Fruit fly (Drosophila melanogaster) whole organism, prepupa: Measurements from ENCODE around the gene Spase12.

Experiments
- CG10631 ChIP-seq: fragments of 200-800 bp; sonication (Bioruptor generic); optimal IDR thresholded peaks from 2 replicates; lab custom pipeline; 2016; ENCODE audit warnings: missing biosample characterization, missing genetic modification characterization
- CG1621 ChIP-seq: fragments of 200-800 bp; sonication (Bioruptor generic); optimal IDR thresholded peaks from 3 replicates; lab custom pipeline; 2018; ENCODE audit warnings: missing biosample characterization, mild to moderate bottlenecking, missing genetic modification characterization
- CG32006 ChIP-seq: fragments of 200-800 bp; sonication (Bioruptor generic); optimal IDR thresholded peaks from 3 replicates; lab custom pipeline; 2017; ENCODE audit warnings: missing biosample characterization, mild to moderate bottlenecking, missing genetic modification characterization
- CG6163 ChIP-seq: fragments of 200-800 bp; sonication (Bioruptor generic); IDR thresholded peaks from 3 replicates; pipeline ENCODE4 v1.3.6; 2022; ENCODE audit warnings: missing biosample characterization, missing genetic modification characterization
- CG6276 ChIP-seq: fragments of 200-800 bp; sonication (Bioruptor generic); optimal IDR thresholded peaks from 2 replicates; lab custom pipeline; 2017; ENCODE audit warnings: missing biosample characterization, mild to moderate bottlenecking, missing genetic modification characterization
- CG6792 ChIP-seq: fragments of 200-800 bp; sonication (Bioruptor generic); optimal IDR thresholded peaks from 3 replicates; lab custom pipeline; 2016; ENCODE audit warnings: missing biosample characterization, missing genetic modification characterization
- CG6854 ChIP-seq: fragments of 200-800 bp; sonication (Bioruptor generic); optimal IDR thresholded peaks from 2 replicates; lab custom pipeline; 2017; ENCODE audit warnings: missing biosample characterization, mild to moderate bottlenecking, missing genetic modification characterization
- CG7368 ChIP-seq: fragments of 200-800 bp; sonication (Bioruptor generic); optimal IDR thresholded peaks from 3 replicates; lab custom pipeline; 2016; ENCODE audit warnings: missing biosample characterization, missing genetic modification characterization
- CG8319 ChIP-seq: fragments of 200-800 bp; sonication (Bioruptor generic); optimal IDR thresholded peaks from 3 replicates; lab custom pipeline; 2016; ENCODE audit warnings: missing biosample characterization, missing genetic modification characterization
- Eip75B ChIP-seq: fragments of 200-800 bp; sonication (Bioruptor generic); optimal IDR thresholded peaks from 3 replicates; lab custom pipeline; 2016; ENCODE audit warnings: missing biosample characterization, missing genetic modification characterization
- Eip78C ChIP-seq: fragments of 200-800 bp; sonication (Bioruptor generic); peaks from one replicate; lab custom pipeline; 2016; ENCODE audit warnings: missing biosample characterization, missing genetic modification characterization
- Eip93F ChIP-seq: fragments of 200-800 bp; sonication (Bioruptor generic); optimal IDR thresholded peaks from 2 replicates; lab custom pipeline; 2016; ENCODE audit warnings: missing biosample characterization, mild to moderate bottlenecking, missing genetic modification characterization
- Ets96B ChIP-seq: fragments of 200-800 bp; optimal IDR thresholded peaks from 2 replicates; lab custom pipeline; 2019; ENCODE audit warnings: missing biosample characterization, mild to moderate bottlenecking, missing genetic modification characterization, moderate library complexity
- Hr38 ChIP-seq: sonication (Bioruptor generic); optimal IDR thresholded peaks from 2 replicates; lab custom pipeline; 2016; ENCODE audit warnings: missing biosample characterization, missing genetic modification characterization
- Hr4 ChIP-seq: fragments of 200-800 bp; sonication (Bioruptor generic); optimal IDR thresholded peaks from 3 replicates; lab custom pipeline; 2016; ENCODE audit warnings: missing biosample characterization, missing genetic modification characterization
- Lpt ChIP-seq: fragments of 200-800 bp; sonication (Bioruptor generic); optimal IDR thresholded peaks from 3 replicates; lab custom pipeline; 2016; ENCODE audit warnings: missing biosample characterization, missing genetic modification characterization
- Met ChIP-seq: fragments of 200-800 bp; sonication (Bioruptor generic); optimal IDR thresholded peaks from 3 replicates; lab custom pipeline; 2016; ENCODE audit warnings: missing biosample characterization, missing genetic modification characterization
- OdsH ChIP-seq: fragments of 200-800 bp; sonication (Bioruptor generic); optimal IDR thresholded peaks from 3 replicates; lab custom pipeline; 2016; ENCODE audit warnings: missing biosample characterization, missing genetic modification characterization
- Smox ChIP-seq: fragments of 200-800 bp; sonication (Bioruptor generic); optimal IDR thresholded peaks from 3 replicates; lab custom pipeline; 2016; ENCODE audit warnings: missing biosample characterization, missing genetic modification characterization
- Sox102F ChIP-seq: fragments of 200-800 bp; sonication (Bioruptor generic); optimal IDR thresholded peaks from 2 replicates; lab custom pipeline; 2016; ENCODE audit warnings: missing biosample characterization, mild to moderate bottlenecking, missing genetic modification characterization
- Sox14 ChIP-seq: fragments of 200-800 bp; sonication (Bioruptor generic); optimal IDR thresholded peaks from 3 replicates; lab custom pipeline; 2016; ENCODE audit warnings: missing biosample characterization, missing genetic modification characterization
- Sox15 ChIP-seq: fragments of 200-800 bp; sonication (Bioruptor generic); optimal IDR thresholded peaks from 3 replicates; lab custom pipeline; 2016; ENCODE audit warnings: missing biosample characterization, missing genetic modification characterization
- dac ChIP-seq: fragments of 200-800 bp; sonication (Bioruptor generic); optimal IDR thresholded peaks from 2 replicates; lab custom pipeline; 2017; ENCODE audit warnings: missing biosample characterization, mild to moderate bottlenecking, missing genetic modification characterization
- dsx ChIP-seq: fragments of 200-800 bp; optimal IDR thresholded peaks from 3 replicates; lab custom pipeline; 2019; ENCODE audit warnings: missing biosample characterization, mild to moderate bottlenecking, missing genetic modification characterization, moderate library complexity; ENCODE audit not compliant: poor library complexity, severe bottlenecking
- fd59A ChIP-seq: fragments of 200-800 bp; sonication (Bioruptor generic); optimal IDR thresholded peaks from 2 replicates; lab custom pipeline; 2017; ENCODE audit warnings: missing biosample characterization, mild to moderate bottlenecking, missing genetic modification characterization, missing genetic modification reagents
- lz ChIP-seq: fragments of 200-800 bp; sonication (Bioruptor generic); optimal IDR thresholded peaks from 3 replicates; lab custom pipeline; 2016; ENCODE audit warnings: missing biosample characterization, missing genetic modification characterization
- ss ChIP-seq, 2 experiments: fragments of 200-800 bp; sonication (Bioruptor generic); optimal IDR thresholded peaks; 2 replicates in 1 of 2; 3 replicates in 1 of 2; lab custom pipeline; 2017 to 2018; ENCODE audit warnings: mild to moderate bottlenecking in 2 of 2, missing biosample characterization in 2 of 2, missing genetic modification characterization in 2 of 2, moderate library complexity in 1 of 2
- svp ChIP-seq: fragments of 200-800 bp; sonication (Bioruptor generic); peaks from one replicate; lab custom pipeline; 2016; ENCODE audit warnings: missing biosample characterization, missing genetic modification characterization
- vri ChIP-seq: fragments of 200-800 bp; sonication (Bioruptor generic); optimal IDR thresholded peaks from 3 replicates; lab custom pipeline; 2016; ENCODE audit warnings: missing biosample characterization, mild to moderate bottlenecking, missing genetic modification characterization

Gene Spase12

DNA sequence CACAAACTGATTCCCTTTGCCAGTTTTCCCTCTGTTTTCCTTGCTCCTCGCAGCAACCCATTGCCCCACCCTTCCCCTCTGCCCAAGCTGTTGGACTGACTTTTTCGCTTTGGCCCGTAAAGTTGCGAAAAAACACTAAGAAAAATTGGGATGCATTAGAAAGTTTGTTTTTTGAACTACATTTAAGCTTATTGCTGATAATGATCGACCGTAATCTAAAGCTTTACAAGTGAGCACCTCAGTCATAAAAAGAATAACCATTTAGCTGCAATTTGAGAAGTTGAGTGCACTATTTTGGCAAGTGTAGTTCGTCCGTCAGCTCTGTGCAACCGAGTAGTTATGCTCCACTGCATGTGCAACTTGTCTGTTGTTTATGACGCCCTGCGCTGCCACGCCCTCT is 40.6 kb downstream of the Spase12 start (continued):
- TF ChIP-seq lz (GFP tag; lab: Kevin White, UChicago) (no peak), svp (peak; percentile 47), Hr38 (GFP tag; lab: Kevin White, UChicago) (no peak), Lpt (GFP tag; lab: Kevin White, UChicago) (peak; percentile 15), CG6792 (GFP tag; lab: Kevin White, UChicago) (no peak), Sox15 (GFP tag; lab: Kevin White, UChicago) (no peak), CG8319 (GFP tag; lab: Kevin White, UChicago) (no peak), Met (no peak), CG7368 (GFP tag; lab: Kevin White, UChicago) (no peak), Eip78C (GFP tag; lab: Kevin White, UChicago) (no peak), Ets96B (tag; lab: Kevin White, UChicago) (peak; percentile 48), Sox102F (no peak), Eip93F (GFP tag; lab: Kevin White, UChicago) (no peak), CG1621 (tag; lab: Kevin White, UChicago) (peak; percentile 17), fd59A (GFP tag; lab: Kevin White, UChicago) (no peak), dac (GFP tag; lab: Kevin White, UChicago) (peak; percentile 36), CG6163 (GFP tag; lab: Robert Waterston, UW) (peak; percentile 67; the same call in 2 of the 3 replicates), CG32006 (GFP tag; lab: Kevin White, UChicago) (peak; percentile 74), vri (no peak), Eip75B (peak; percentile 5), Hr4 (GFP tag; lab: Kevin White, UChicago) (peak; percentile 67), Sox14 (GFP tag; lab: Kevin White, UChicago) (peak; percentile 16), dsx (GFP tag; lab: Kevin White, UChicago) (no peak), Smox (GFP tag; lab: Kevin White, UChicago) (no peak), OdsH (peak; percentile 31), ss (GFP tag; optimal IDR thresholded peaks at IDR 0.05; lab: Kevin White, UChicago) (no peak), CG6854 (GFP tag; lab: Kevin White, UChicago) (no peak), CG6276 (GFP tag; lab: Kevin White, UChicago) (peak; percentile 51), CG10631 (GFP tag; lab: Kevin White, UChicago) (peak; percentile 22)
